Worm (Caenorhabditis elegans): ENCODE measurements around the gene clx-1.

clx-1 gene

DNA sequence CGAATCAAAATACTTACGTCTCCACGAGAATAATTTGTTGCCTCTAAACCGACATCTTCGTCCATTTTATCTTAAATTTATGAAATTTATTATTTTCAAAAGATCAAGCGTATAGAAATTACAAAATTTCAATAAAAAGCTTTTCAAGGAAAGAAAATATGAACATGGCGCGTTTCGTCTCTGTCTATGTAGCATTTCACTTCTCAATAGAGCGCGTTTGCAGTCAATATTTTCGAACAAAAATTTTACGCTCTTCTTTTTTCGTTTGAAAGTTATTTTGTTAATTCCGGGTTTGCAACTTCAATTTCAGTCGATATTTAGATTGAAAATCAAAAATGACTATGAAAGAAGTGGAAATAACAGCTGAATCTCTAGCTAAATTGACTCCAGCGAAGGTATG lies 39.8 kb downstream of the clx-1 start, which contains the start of the genes hcf-1 and swd-2.2:
hcf-1 (minus strand) TSS at position 70 of the 400 bp plus-strand sequence.
swd-2.2 (plus strand) TSS at position 206 of the 400 bp plus-strand sequence.
- TF ChIP-seq nhr-25 (tag; optimal IDR thresholded peaks at IDR 0.05; ENCODE audit: borderline replicate concordance, insufficient read depth) (no peak), Y105C5A.15 (GFP tag; IDR thresholded peaks at IDR 0.05) (no peak), nhr-48 (tag; optimal IDR thresholded peaks at IDR 0.05) (no peak), dpl-1 (GFP tag; optimal IDR thresholded peaks at IDR 0.05) (peak; percentile 58), madf-9 (GFP tag; conservative IDR thresholded peaks at IDR 0.05) (no peak), mes-2 (tag; optimal IDR thresholded peaks at IDR 0.05; ENCODE audit: poor library complexity, severe bottlenecking) (peak; percentile 43), zip-11 (GFP tag; IDR thresholded peaks at IDR 0.05) (no peak), daf-12 (tag; optimal IDR thresholded peaks at IDR 0.05) (no peak), nhr-11 (tag; optimal IDR thresholded peaks at IDR 0.05) (no peak), lsy-2 (tag; optimal IDR thresholded peaks at IDR 0.05) (peak in 1 of 2 experiments; percentile 63), unc-130 (GFP tag; optimal IDR thresholded peaks at IDR 0.05) (no peak), aha-1 (tag) (peak; percentile 50), nhr-28 (tag; optimal IDR thresholded peaks at IDR 0.05) (peak; percentile 22), Y5F2A.4 (GFP tag; optimal IDR thresholded peaks at IDR 0.05) (no peak), nhr-77 (tag; optimal IDR thresholded peaks at IDR 0.05) (peak; percentile 8), lin-38 (GFP tag; IDR thresholded peaks at IDR 0.05) (peak; percentile 93), T20F7.1 (GFP tag; optimal IDR thresholded peaks at IDR 0.05) (peak; percentile 47), nhr-6 (tag; optimal IDR thresholded peaks at IDR 0.05) (no peak)

DNA sequence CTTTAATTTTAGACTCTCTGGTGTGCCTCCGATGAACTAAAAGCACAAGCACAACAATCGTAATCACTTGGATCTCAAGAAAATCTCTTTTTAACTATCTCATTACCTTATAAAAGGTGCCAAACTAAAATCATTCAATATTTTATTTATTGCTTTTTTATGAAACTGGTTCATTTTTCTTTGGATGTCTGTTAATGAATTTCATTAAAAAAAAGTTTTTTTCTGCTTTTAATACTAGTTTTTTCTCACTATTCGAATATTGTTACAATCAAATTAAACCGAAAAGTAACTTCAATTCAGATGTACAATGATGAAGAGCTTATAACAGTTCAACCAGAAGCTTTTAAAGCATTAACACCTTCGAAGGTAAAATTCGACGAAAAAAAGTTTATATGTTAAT lies 41.3 kb downstream of the clx-1 start, which contains the start of gene swd-2.1:
swd-2.1 (plus strand) TSS at position 301 of the 400 bp plus-strand sequence.
- TF ChIP-seq sdz-12 (GFP tag; optimal IDR thresholded peaks at IDR 0.05) (no peak), fkh-10 (GFP tag; optimal IDR thresholded peaks at IDR 0.05) (no peak), lin-38 (GFP tag; IDR thresholded peaks at IDR 0.05) (no peak), tag-97 (GFP tag; IDR thresholded peaks at IDR 0.05) (no peak), hlh-11 (tag; optimal IDR thresholded peaks at IDR 0.05) (no peak), nhr-25 (tag; optimal IDR thresholded peaks at IDR 0.05; ENCODE audit: borderline replicate concordance, insufficient read depth) (no peak), daf-8 (GFP tag; IDR thresholded peaks at IDR 0.05) (no peak), R02D3.7 (tag; optimal IDR thresholded peaks at IDR 0.05) (no peak), ZK546.5 (tag; optimal IDR thresholded peaks at IDR 0.05) (no peak), aha-1 (tag) (no peak), zfp-2 (tag; optimal IDR thresholded peaks at IDR 0.05) (no peak), jun-1 (tag; optimal IDR thresholded peaks at IDR 0.05) (no peak), ceh-62 (tag; optimal IDR thresholded peaks at IDR 0.05) (no peak), Y105C5A.15 (GFP tag; IDR thresholded peaks at IDR 0.05) (no peak), nhr-41 (GFP tag; IDR thresholded peaks at IDR 0.05) (no peak), madf-5 (GFP tag; IDR thresholded peaks at IDR 0.05) (no peak), snpc-4 (tag; optimal IDR thresholded peaks at IDR 0.05) (no peak), madf-9 (GFP tag; conservative IDR thresholded peaks at IDR 0.05) (no peak)

DNA sequence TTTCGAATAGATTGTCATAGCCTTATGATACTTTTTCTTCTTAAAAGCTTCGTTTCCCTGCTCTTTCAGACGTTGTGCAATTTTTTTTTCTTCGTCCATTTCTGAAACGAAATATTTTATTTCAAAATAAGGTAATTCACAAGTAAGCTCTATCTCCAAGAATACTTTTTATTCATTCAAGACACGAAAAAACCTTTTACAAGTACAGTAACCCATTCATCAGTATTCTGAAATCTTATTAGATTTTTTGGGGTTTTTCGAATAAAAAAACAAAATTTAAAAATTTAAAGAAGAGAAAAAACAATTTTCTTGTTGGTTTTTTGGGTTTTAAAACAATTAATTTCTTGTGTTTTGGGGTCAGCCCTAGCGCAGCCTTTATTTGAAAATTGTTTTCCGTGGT lies 44.4 kb downstream of the clx-1 start, which contains the start of gene rpap-3:
rpap-3 (minus strand) TSS at position 101 of the 400 bp plus-strand sequence.
- TF ChIP-seq attf-4 (tag; optimal IDR thresholded peaks at IDR 0.05) (no peak), daf-16 (GFP tag; optimal IDR thresholded peaks at IDR 0.05) (peak in 1 of 2 experiments; percentile 0), daf-16 (tag; optimal IDR thresholded peaks at IDR 0.05) (no peak), nhr-28 (tag; optimal IDR thresholded peaks at IDR 0.05) (no peak), ZK337.2 (GFP tag; IDR thresholded peaks at IDR 0.05) (no peak), jun-1 (tag; optimal IDR thresholded peaks at IDR 0.05) (no peak), ztf-7 (tag; optimal IDR thresholded peaks at IDR 0.05) (no peak), tra-1 (GFP tag; IDR thresholded peaks at IDR 0.05) (no peak), ces-1 (GFP tag; optimal IDR thresholded peaks at IDR 0.05) (no peak)

All from whole organism, L4 larva.